Worm (Caenorhabditis elegans) whole organism, late embryonic: ENCODE results near the gene asp-5.

Experiments used
- C08G9.2 ChIP-seq: sonication (generic microtip); optimal IDR thresholded peaks from 2 replicates; lab custom pipeline; 2016; ENCODE audit warnings: mild to moderate bottlenecking, missing genetic modification characterization, moderate library complexity, missing compliant biosample characterization
- ahr-1 ChIP-seq: sonication (generic microtip); optimal IDR thresholded peaks from 2 replicates; lab custom pipeline; 2016; ENCODE audit warnings: missing genetic modification characterization, missing compliant biosample characterization
- ama-1 ChIP-seq: fragments of 150-350 bp; optimal IDR thresholded peaks from 2 replicates; lab custom pipeline; 2014
- ceh-18 ChIP-seq: sonication (generic microtip); optimal IDR thresholded peaks from 2 replicates; lab custom pipeline; 2016; ENCODE audit warnings: missing genetic modification characterization, missing compliant biosample characterization
- che-1 ChIP-seq: sonication (generic microtip); optimal IDR thresholded peaks from 2 replicates; lab custom pipeline; 2016; ENCODE audit warnings: mild to moderate bottlenecking, missing genetic modification characterization, missing compliant biosample characterization
- gmeb-2 ChIP-seq: sonication (generic microtip); optimal IDR thresholded peaks from 2 replicates; lab custom pipeline; 2016; ENCODE audit warnings: missing genetic modification characterization, inconsistent platforms, missing compliant biosample characterization
- nfya-1 ChIP-seq: sonication (generic microtip); optimal IDR thresholded peaks from 2 replicates; lab custom pipeline; 2017; ENCODE audit warnings: missing genetic modification characterization, mild to moderate bottlenecking, missing compliant biosample characterization, antibody characterized with exemption, moderate library complexity
- pha-2 ChIP-seq: sonication (generic microtip); optimal IDR thresholded peaks from 2 replicates; lab custom pipeline; 2017; ENCODE audit warnings: mild to moderate bottlenecking, missing genetic modification characterization, missing compliant biosample characterization
- pha-4 ChIP-seq: fragments of 150-350 bp; optimal IDR thresholded peaks from 2 replicates; lab custom pipeline; 2018; ENCODE audit warnings: missing biosample characterization, missing genetic modification reagents, missing genetic modification characterization
- pqm-1 ChIP-seq: sonication (generic microtip); optimal IDR thresholded peaks from 2 replicates; lab custom pipeline; 2016; ENCODE audit warnings: missing genetic modification characterization, missing compliant biosample characterization
- ttx-3 ChIP-seq: sonication (generic microtip); optimal IDR thresholded peaks from 2 replicates; lab custom pipeline; 2016; ENCODE audit warnings: missing genetic modification reagents, missing genetic modification characterization, missing compliant biosample characterization
- unc-55 ChIP-seq: sonication (generic microtip); optimal IDR thresholded peaks from 2 replicates; lab custom pipeline; 2017; ENCODE audit warnings: missing biosample characterization, missing genetic modification reagents, missing genetic modification characterization

DNA sequence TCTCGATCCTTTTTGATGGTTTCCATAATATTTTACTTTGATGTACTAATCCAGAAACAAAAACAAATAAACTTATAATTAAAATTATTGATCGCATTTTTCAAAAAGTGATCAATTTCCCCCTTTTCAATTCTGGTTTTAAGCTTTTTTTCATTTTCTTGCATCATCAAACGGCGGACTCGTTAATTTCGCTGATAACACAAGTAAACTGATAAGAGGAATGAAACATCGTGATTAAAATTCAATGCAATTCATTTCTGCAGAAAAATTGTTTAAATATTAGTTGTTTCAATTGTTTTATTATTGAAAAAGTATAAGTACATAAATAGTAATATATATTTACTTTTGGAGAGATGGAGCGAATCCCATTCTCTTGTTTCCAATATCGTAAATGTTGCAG, 4.9 kb upstream of the asp-5 start:
- TF ChIP-seq pha-2 (tag; lab: Kevin White, UChicago), result no peak
- TF ChIP-seq gmeb-2 (tag; lab: Kevin White, UChicago), result no peak
- TF ChIP-seq ceh-18 (tag; lab: Kevin White, UChicago), result no peak
- TF ChIP-seq pqm-1 (tag; lab: Kevin White, UChicago), result no peak
- no peak for TF ChIP-seq pha-4 (tag; lab: Kevin White, UChicago)
- TF ChIP-seq ama-1 (lab: Kevin White, UChicago), result no peak
- no peak for TF ChIP-seq ttx-3
- no peak for TF ChIP-seq nfya-1 (tag; lab: Kevin White, UChicago)
- TF ChIP-seq C08G9.2 (tag; lab: Kevin White, UChicago), result no peak
- no peak for TF ChIP-seq che-1 (tag; lab: Kevin White, UChicago)
- no peak for TF ChIP-seq unc-55 (GFP tag; lab: Kevin White, UChicago)
- no peak for TF ChIP-seq ahr-1 (tag; lab: Kevin White, UChicago)
